Worm (Caenorhabditis elegans) whole organism, L1 larva: Measurements from ENCODE around the gene ipla-6.

ENCODE experiments used
- C04F5.9 ChIP-seq: sonication (generic microtip); optimal IDR thresholded peaks from 2 replicates; lab custom pipeline; 2016; ENCODE audit warnings: missing genetic modification characterization, missing compliant biosample characterization
- C16A3.4 ChIP-seq: fragments of 150-350 bp; optimal IDR thresholded peaks from 2 replicates; lab custom pipeline; 2014; ENCODE audit warnings: missing biosample characterization, missing genetic modification characterization
- C34B4.2 ChIP-seq: sonication (generic microtip); optimal IDR thresholded peaks from 2 replicates; lab custom pipeline; 2017; ENCODE audit warnings: mild to moderate bottlenecking, missing genetic modification characterization, missing compliant biosample characterization
- F16B12.6 ChIP-seq: fragments of 150-350 bp; optimal IDR thresholded peaks from 2 replicates; lab custom pipeline; 2014; ENCODE audit warnings: missing biosample characterization, missing genetic modification characterization
- aha-1 ChIP-seq: fragments of 150-350 bp; optimal IDR thresholded peaks from 2 replicates; lab custom pipeline; 2014; ENCODE audit warnings: missing biosample characterization, missing genetic modification characterization
- ama-1 ChIP-seq: fragments of 150-350 bp; optimal IDR thresholded peaks from 2 replicates; lab custom pipeline; 2014
- blmp-1 ChIP-seq: fragments of 150-350 bp; optimal IDR thresholded peaks from 2 replicates; lab custom pipeline; 2014; ENCODE audit warnings: missing biosample characterization, missing genetic modification characterization
- ceh-8 ChIP-seq: fragments of 200-800 bp; sonication (Bioruptor generic); optimal IDR thresholded peaks from 2 replicates; lab custom pipeline; 2018; ENCODE audit warnings: mild to moderate bottlenecking, missing genetic modification characterization, moderate library complexity, missing compliant biosample characterization
- ceh-88 ChIP-seq: fragments of 200-800 bp; sonication (Bioruptor generic); IDR thresholded peaks from 2 replicates; pipeline ENCODE4 v1.3.6; 2022; ENCODE audit warnings: missing genetic modification characterization, missing compliant biosample characterization
- ceh-90 ChIP-seq: sonication (generic microtip); optimal IDR thresholded peaks from 2 replicates; lab custom pipeline; 2016; ENCODE audit warnings: missing genetic modification characterization, missing compliant biosample characterization
- ces-1 ChIP-seq: fragments of 150-350 bp; optimal IDR thresholded peaks from 2 replicates; lab custom pipeline; 2014; ENCODE audit warnings: missing biosample characterization, missing genetic modification reagents, missing genetic modification characterization
- dsc-1 ChIP-seq: sonication (generic microtip); optimal IDR thresholded peaks from 2 replicates; lab custom pipeline; 2016; ENCODE audit warnings: mild to moderate bottlenecking, missing genetic modification characterization, missing compliant biosample characterization
- efl-1 ChIP-seq, 4 experiments: fragments of 150-350 bp; optimal IDR thresholded peaks in 3 of 4; peaks in 1 of 4; 1 replicate in 1 of 4; 2 replicates in 3 of 4; lab custom pipeline; 2014; ENCODE audit warnings: missing biosample characterization in 2 of 4, missing genetic modification characterization in 2 of 4, missing genetic modification reagents in 2 of 4
- egl-13 ChIP-seq: sonication (generic microtip); optimal IDR thresholded peaks from 2 replicates; lab custom pipeline; 2016; ENCODE audit warnings: missing genotype, missing genetic modification reagents, missing genetic modification characterization, missing compliant biosample characterization
- egl-27 ChIP-seq, 2 experiments: fragments of 150-350 bp in 1 of 2; sonication (generic microtip); optimal IDR thresholded peaks; 3 replicates each; lab custom pipeline; 2017 to 2018; ENCODE audit warnings: missing biosample characterization in 2 of 2, missing genetic modification characterization in 2 of 2, missing genetic modification reagents in 2 of 2
- elt-2 ChIP-seq: sonication (generic microtip); optimal IDR thresholded peaks from 2 replicates; lab custom pipeline; 2016; ENCODE audit warnings: missing genetic modification characterization, mild to moderate bottlenecking, inconsistent platforms, missing compliant biosample characterization, missing genetic modification reagents
- ets-5 ChIP-seq: fragments of 200-800 bp; sonication (Bioruptor generic); IDR thresholded peaks from 2 replicates; pipeline ENCODE4 v1.3.6; 2022; ENCODE audit warnings: missing genetic modification characterization, missing compliant biosample characterization
- fkh-10 ChIP-seq: sonication (generic microtip); optimal IDR thresholded peaks from 2 replicates; lab custom pipeline; 2017; ENCODE audit warnings: missing biosample characterization, missing genetic modification reagents, missing genetic modification characterization
- fkh-8 ChIP-seq: sonication (generic microtip); optimal IDR thresholded peaks from 2 replicates; lab custom pipeline; 2016; ENCODE audit warnings: mild to moderate bottlenecking, missing genetic modification characterization, missing compliant biosample characterization
- hlh-17 ChIP-seq: fragments of 200-800 bp; sonication (Bioruptor generic); optimal IDR thresholded peaks from 2 replicates; lab custom pipeline; 2018; ENCODE audit warnings: missing genetic modification characterization, mild to moderate bottlenecking, missing compliant biosample characterization, moderate library complexity, borderline replicate concordance
- hpl-2 ChIP-seq: fragments of 150-350 bp; optimal IDR thresholded peaks from 2 replicates; lab custom pipeline; 2014; ENCODE audit warnings: missing biosample characterization, missing genetic modification reagents, missing genetic modification characterization
- irx-1 ChIP-seq: sonication (generic microtip); optimal IDR thresholded peaks from 2 replicates; lab custom pipeline; 2016; ENCODE audit warnings: missing genetic modification characterization, missing compliant biosample characterization
- isw-1 ChIP-seq: fragments of 200-800 bp; sonication (Bioruptor generic); IDR thresholded peaks from 2 replicates; pipeline ENCODE4 v1.3.6; 2022; ENCODE audit warnings: missing genetic modification characterization, missing compliant biosample characterization
- jun-1 ChIP-seq: fragments of 150-350 bp; optimal IDR thresholded peaks from 2 replicates; lab custom pipeline; 2014; ENCODE audit warnings: missing biosample characterization, missing genetic modification reagents, missing genetic modification characterization
- lin-14 ChIP-seq: fragments of 200-800 bp; sonication (Bioruptor generic); optimal IDR thresholded peaks from 2 replicates; lab custom pipeline; 2018; ENCODE audit warnings: mild to moderate bottlenecking, missing genetic modification characterization, moderate library complexity, missing compliant biosample characterization
- lin-15B ChIP-seq: fragments of 150-350 bp; sonication (generic microtip); optimal IDR thresholded peaks from 3 replicates; lab custom pipeline; 2014; ENCODE audit warnings: missing biosample characterization, missing genetic modification characterization
- lir-3 ChIP-seq: sonication (generic microtip); optimal IDR thresholded peaks from 2 replicates; lab custom pipeline; 2016; ENCODE audit warnings: mild to moderate bottlenecking, missing genetic modification characterization, moderate library complexity, missing compliant biosample characterization; ENCODE audit not compliant: poor library complexity
- mab-9 ChIP-seq: fragments of 200-800 bp; sonication (Bioruptor generic); IDR thresholded peaks from 2 replicates; pipeline ENCODE4 v1.3.6; 2022; ENCODE audit warnings: missing genetic modification reagents, missing genetic modification characterization, missing compliant biosample characterization
- mdl-1 ChIP-seq, 2 experiments: fragments of 150-350 bp; optimal IDR thresholded peaks; 2 replicates each; lab custom pipeline; 2014 to 2017; ENCODE audit warnings: missing biosample characterization in 2 of 2, missing genetic modification characterization in 2 of 2, inconsistent platforms in 1 of 2
- mep-1 ChIP-seq: fragments of 150-350 bp; optimal IDR thresholded peaks from 2 replicates; lab custom pipeline; 2014; ENCODE audit warnings: missing biosample characterization, missing genetic modification characterization
- nhr-19 ChIP-seq: fragments of 200-800 bp; sonication (Bioruptor generic); conservative IDR thresholded peaks from 2 replicates; pipeline ENCODE4 v1.3.6; 2022; ENCODE audit warnings: missing genetic modification characterization, missing compliant biosample characterization
- nhr-47 ChIP-seq: sonication (generic microtip); optimal IDR thresholded peaks from 2 replicates; lab custom pipeline; 2016; ENCODE audit warnings: mild to moderate bottlenecking, missing genetic modification characterization, moderate library complexity, missing compliant biosample characterization
- nhr-71 ChIP-seq: sonication (generic microtip); optimal IDR thresholded peaks from 2 replicates; lab custom pipeline; 2016; ENCODE audit warnings: mild to moderate bottlenecking, missing genetic modification characterization, moderate library complexity, missing compliant biosample characterization
- nhr-84 ChIP-seq: sonication (generic microtip); optimal IDR thresholded peaks from 2 replicates; lab custom pipeline; 2017; ENCODE audit warnings: missing biosample characterization, missing genetic modification characterization
- nhr-85 ChIP-seq: sonication (generic microtip); peaks from one replicate; lab custom pipeline; 2016; ENCODE audit warnings: missing genetic modification characterization, inconsistent platforms, missing compliant biosample characterization
- pqm-1 ChIP-seq: sonication (generic microtip); optimal IDR thresholded peaks from 3 replicates; lab custom pipeline; 2017; ENCODE audit warnings: missing biosample characterization, missing genetic modification characterization
- sox-4 ChIP-seq: sonication (generic microtip); optimal IDR thresholded peaks from 2 replicates; lab custom pipeline; 2016; ENCODE audit warnings: missing genetic modification characterization, missing compliant biosample characterization
- sptf-1 ChIP-seq: fragments of 150-350 bp; optimal IDR thresholded peaks from 2 replicates; lab custom pipeline; 2014; ENCODE audit warnings: missing biosample characterization, missing genetic modification characterization
- sup-37 ChIP-seq: fragments of 200-800 bp; sonication (Bioruptor generic); optimal IDR thresholded peaks from 2 replicates; lab custom pipeline; 2018; ENCODE audit warnings: mild to moderate bottlenecking, missing genetic modification characterization, missing compliant biosample characterization
- swsn-7 ChIP-seq: sonication (generic microtip); optimal IDR thresholded peaks from 2 replicates; lab custom pipeline; 2016; ENCODE audit warnings: missing genetic modification characterization, missing compliant biosample characterization
- tbx-2 ChIP-seq: sonication (generic microtip); optimal IDR thresholded peaks from 2 replicates; lab custom pipeline; 2016; ENCODE audit warnings: missing genetic modification characterization, missing compliant biosample characterization
- unc-86 ChIP-seq: sonication (generic microtip); optimal IDR thresholded peaks from 2 replicates; lab custom pipeline; 2016; ENCODE audit warnings: missing genetic modification characterization, missing compliant biosample characterization
- zag-1 ChIP-seq: fragments of 150-350 bp; optimal IDR thresholded peaks from 2 replicates; lab custom pipeline; 2014; ENCODE audit warnings: missing biosample characterization, missing genetic modification characterization
- ztf-11 ChIP-seq, 2 experiments: sonication (generic microtip); optimal IDR thresholded peaks; 2 replicates each; lab custom pipeline; 2016 to 2017; ENCODE audit warnings: missing genetic modification characterization in 2 of 2, missing biosample characterization in 1 of 2, missing compliant biosample characterization in 1 of 2
- ztf-4 ChIP-seq: fragments of 150-350 bp; optimal IDR thresholded peaks from 2 replicates; lab custom pipeline; 2014; ENCODE audit warnings: missing biosample characterization, missing genetic modification characterization

Gene ipla-6

ce11 chrIV:6329339-6329738 lies 8.1 kb upstream of the ipla-6 start, which contains the start of gene seu-1:
Gene seu-1 (plus strand): TSS chrIV:6329639.
- no peak for TF ChIP-seq irx-1
- no peak for TF ChIP-seq efl-1 (optimal IDR thresholded peaks at IDR 0.05; lab: Kevin White, UChicago)
- TF ChIP-seq efl-1 (GFP tag; optimal IDR thresholded peaks at IDR 0.05 in 1 of 2; lab: Kevin White, UChicago): peak in 1 of 2 experiments; percentile 65
- TF ChIP-seq nhr-84 (tag; lab: Kevin White, UChicago): no peak

- TF ChIP-seq sox-4: no peak
- no peak for TF ChIP-seq pqm-1
- no peak for TF ChIP-seq nhr-19 (GFP tag; lab: Robert Waterston, UW)
- TF ChIP-seq lin-14: peak; percentile 26
- TF ChIP-seq ces-1 (GFP tag; lab: Kevin White, UChicago): no peak
- no peak for TF ChIP-seq sptf-1 (tag; lab: Kevin White, UChicago)
- TF ChIP-seq hlh-17 (GFP tag; lab: Kevin White, UChicago): no peak
- peak; percentile 12 for TF ChIP-seq elt-2
Observed at ce11 chrIV:6330790-6331189, 6.7 kb upstream of the ipla-6 start.

- TF ChIP-seq nhr-19 (GFP tag; lab: Robert Waterston, UW): 0 out of 2 replicates have a peak, but pooled peaks have one; percentile 5
- TF ChIP-seq fkh-10 (GFP tag; lab: Kevin White, UChicago): no peak
Observed at ce11 chrIV:6333915-6334314, 3.5 kb upstream of the ipla-6 start, which contains the start of gene blos-2. Gene blos-2 (plus strand): TSS chrIV:6334215.

DNA sequence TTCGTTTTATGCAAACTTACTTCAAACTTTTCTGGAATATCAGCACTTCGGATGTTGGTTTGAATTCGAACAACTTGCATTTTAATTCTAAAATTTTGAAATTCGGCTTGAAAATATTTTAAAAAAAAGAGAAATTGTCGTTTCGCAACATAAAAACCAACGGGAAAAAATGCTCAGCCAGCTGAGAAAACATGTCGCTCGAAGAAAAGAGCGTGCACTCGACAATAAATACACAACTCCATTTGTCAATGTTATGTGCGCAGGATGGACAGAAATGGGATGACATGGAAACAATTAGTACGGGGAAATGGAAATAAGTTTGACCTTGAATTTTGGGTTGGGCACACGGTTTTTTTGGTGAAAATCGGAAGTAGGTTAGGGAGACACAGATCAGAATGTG lies 1.5 kb upstream of the ipla-6 start, which contains the start of gene mif-4:
Gene mif-4, minus strand, starts transcription at position 87 of the 400 bp plus-strand sequence.
- TF ChIP-seq mep-1: peak; percentile 14
- no peak for TF ChIP-seq C04F5.9 (tag; lab: Kevin White, UChicago)
- peak; percentile 56 for TF ChIP-seq lin-14
- TF ChIP-seq nhr-71 (tag; lab: Kevin White, UChicago): no peak
- no peak for TF ChIP-seq hlh-17 (GFP tag; lab: Kevin White, UChicago)
- TF ChIP-seq lir-3: no peak
- peak in 1 of 2 experiments; percentile 9 for TF ChIP-seq mdl-1 (tag; optimal IDR thresholded peaks at IDR 0.05; lab: Kevin White, UChicago)
- no peak for TF ChIP-seq sup-37 (GFP tag; lab: Kevin White, UChicago)
- no peak for TF ChIP-seq C16A3.4 (tag; lab: Kevin White, UChicago)
- no peak for TF ChIP-seq hpl-2 (GFP tag; lab: Kevin White, UChicago)
- no peak for TF ChIP-seq ceh-90
- TF ChIP-seq elt-2: no peak
- TF ChIP-seq egl-13: no peak
- no peak for TF ChIP-seq aha-1
- TF ChIP-seq swsn-7: no peak
- no peak for TF ChIP-seq ztf-11 (tag; optimal IDR thresholded peaks at IDR 0.05; lab: Kevin White, UChicago)
- TF ChIP-seq unc-86 (tag; lab: Kevin White, UChicago): no peak
- TF ChIP-seq mab-9 (GFP tag; lab: Robert Waterston, UW): no peak
- TF ChIP-seq isw-1 (GFP tag; lab: Robert Waterston, UW): no peak
- peak; percentile 31 for TF ChIP-seq blmp-1
- no peak for TF ChIP-seq ceh-88
- TF ChIP-seq, all 84 proteins: peak for 4

ce11 chrIV:6336748-6337147 lies 705 bp upstream of the ipla-6 start:
- TF ChIP-seq C34B4.2 (tag; lab: Kevin White, UChicago): peak; percentile 15
- TF ChIP-seq mdl-1 (tag; optimal IDR thresholded peaks at IDR 0.05; lab: Kevin White, UChicago): peak; percentile 32 to 100
- TF ChIP-seq zag-1: no peak
- peak; percentile 96 for TF ChIP-seq fkh-8 (tag; lab: Kevin White, UChicago)
- no peak for TF ChIP-seq pqm-1
- TF ChIP-seq ztf-11 (tag; optimal IDR thresholded peaks at IDR 0.05; lab: Kevin White, UChicago): peak in 1 of 2 experiments; percentile 95
- TF ChIP-seq lin-14: peak; percentile 99
- TF ChIP-seq sptf-1 (tag; lab: Kevin White, UChicago): no peak
- peak; percentile 97 for TF ChIP-seq nhr-47 (tag; lab: Kevin White, UChicago)
- peak; percentile 41 for TF ChIP-seq F16B12.6 (tag; lab: Kevin White, UChicago)
- peak; percentile 98 for TF ChIP-seq ztf-4 (tag; lab: Kevin White, UChicago)
- TF ChIP-seq tbx-2 (tag; lab: Kevin White, UChicago): peak; percentile 97
- peak; percentile 22 for TF ChIP-seq lin-15B (tag; lab: Kevin White, UChicago)
- no peak for TF ChIP-seq nhr-84 (tag; lab: Kevin White, UChicago)
- TF ChIP-seq swsn-7: peak; percentile 93
- TF ChIP-seq jun-1: peak; percentile 90
- peak; percentile 82 for TF ChIP-seq ceh-8 (GFP tag; lab: Kevin White, UChicago)
- TF ChIP-seq nhr-71 (tag; lab: Kevin White, UChicago): peak; percentile 99
- no peak for TF ChIP-seq ces-1 (GFP tag; lab: Kevin White, UChicago)
- peak; percentile 40 to 58 for TF ChIP-seq egl-27 (tag; optimal IDR thresholded peaks at IDR 0.05; lab: Kevin White, UChicago)
- peak; percentile 66 for TF ChIP-seq ama-1 (lab: Kevin White, UChicago)
- TF ChIP-seq sup-37 (GFP tag; lab: Kevin White, UChicago): peak; percentile 90
- TF ChIP-seq nhr-85: peak; percentile 100
- no peak for TF ChIP-seq ets-5 (GFP tag; lab: Robert Waterston, UW)
- TF ChIP-seq dsc-1: peak; percentile 85
